Fruit fly (Drosophila melanogaster) whole organism, embryonic: ENCODE results near the gene CG12608.

ENCODE experiments used
- Ada2b ChIP-seq: fragments of 200-800 bp; sonication (Bioruptor generic); IDR thresholded peaks from 2 replicates; pipeline ENCODE4 v1.3.6; 2022; ENCODE audit warnings: missing biosample characterization, missing genetic modification characterization
- CG10147 ChIP-seq: fragments of 200-800 bp; sonication (Bioruptor generic); optimal IDR thresholded peaks from 2 replicates; lab custom pipeline; 2019; ENCODE audit warnings: missing biosample characterization, mild to moderate bottlenecking, missing genetic modification characterization, moderate library complexity
- CG11247 ChIP-seq: fragments of 200-800 bp; sonication (Bioruptor generic); IDR thresholded peaks from 2 replicates; pipeline ENCODE4 v1.3.6; 2022; ENCODE audit warnings: missing biosample characterization, missing genetic modification characterization
- CG12744 ChIP-seq: fragments of 200-800 bp; sonication (Bioruptor generic); optimal IDR thresholded peaks from 2 replicates; lab custom pipeline; 2016; ENCODE audit warnings: missing biosample characterization, missing genetic modification characterization
- CG15269 ChIP-seq: fragments of 200-800 bp; sonication (Bioruptor generic); optimal IDR thresholded peaks from 2 replicates; lab custom pipeline; 2018; ENCODE audit warnings: missing biosample characterization, mild to moderate bottlenecking, missing genetic modification characterization, moderate library complexity
- CG1603 ChIP-seq: fragments of 200-800 bp; sonication (Bioruptor generic); optimal IDR thresholded peaks from 2 replicates; lab custom pipeline; 2019; ENCODE audit warnings: missing biosample characterization, mild to moderate bottlenecking, missing genetic modification characterization, moderate library complexity
- CG18262 ChIP-seq: fragments of 200-800 bp; optimal IDR thresholded peaks from 3 replicates; lab custom pipeline; 2019; ENCODE audit warnings: missing biosample characterization, mild to moderate bottlenecking, missing genetic modification characterization, moderate library complexity
- CG1832 ChIP-seq: fragments of 200-800 bp; sonication (Bioruptor generic); optimal IDR thresholded peaks from 2 replicates; lab custom pipeline; 2017; ENCODE audit warnings: missing biosample characterization, mild to moderate bottlenecking, missing genetic modification characterization, inconsistent platforms
- CG18619 ChIP-seq: fragments of 200-800 bp; sonication (Bioruptor generic); optimal IDR thresholded peaks from 3 replicates; lab custom pipeline; 2017; ENCODE audit warnings: missing biosample characterization, mild to moderate bottlenecking, missing genetic modification characterization
- CG3065 ChIP-seq: fragments of 200-800 bp; sonication (Bioruptor generic); optimal IDR thresholded peaks from 2 replicates; lab custom pipeline; 2016; ENCODE audit warnings: missing biosample characterization, missing genetic modification characterization
- CG33557 ChIP-seq: fragments of 200-800 bp; sonication (Bioruptor generic); optimal IDR thresholded peaks from 2 replicates; lab custom pipeline; 2019; ENCODE audit warnings: missing biosample characterization, mild to moderate bottlenecking, missing genetic modification characterization, moderate library complexity
- CG5180 ChIP-seq: fragments of 200-800 bp; sonication (Bioruptor generic); optimal IDR thresholded peaks from 3 replicates; lab custom pipeline; 2017; ENCODE audit warnings: missing biosample characterization, missing genetic modification characterization, mild to moderate bottlenecking, moderate library complexity, missing genetic modification reagents
- CG6175 ChIP-seq: fragments of 200-800 bp; sonication (Bioruptor generic); IDR thresholded peaks from 3 replicates; pipeline ENCODE4 v1.3.6; 2022; ENCODE audit warnings: missing biosample characterization, missing genetic modification characterization
- CG6654 ChIP-seq: fragments of 200-800 bp; sonication (Bioruptor generic); optimal IDR thresholded peaks from 2 replicates; lab custom pipeline; 2017; ENCODE audit warnings: missing biosample characterization, mild to moderate bottlenecking, missing genetic modification characterization
- CG7357 ChIP-seq: fragments of 200-800 bp; sonication (Bioruptor generic); IDR thresholded peaks from 3 replicates; pipeline ENCODE4 v1.3.6; 2022; ENCODE audit warnings: missing biosample characterization, missing genetic modification characterization
- CG7987 ChIP-seq: fragments of 200-800 bp; sonication (Bioruptor generic); optimal IDR thresholded peaks from 2 replicates; lab custom pipeline; 2018; ENCODE audit warnings: missing biosample characterization, mild to moderate bottlenecking, missing genetic modification characterization, moderate library complexity
- CoRest ChIP-seq: fragments of 200-800 bp; sonication (Bioruptor generic); optimal IDR thresholded peaks from 3 replicates; lab custom pipeline; 2018; ENCODE audit warnings: missing biosample characterization, mild to moderate bottlenecking, missing genetic modification characterization, moderate library complexity
- Dek ChIP-seq: fragments of 200-800 bp; sonication (Bioruptor generic); optimal IDR thresholded peaks from 3 replicates; lab custom pipeline; 2019; ENCODE audit warnings: missing biosample characterization, mild to moderate bottlenecking, missing genetic modification characterization, moderate library complexity
- Dp ChIP-seq: fragments of 200-800 bp; sonication (Bioruptor generic); optimal IDR thresholded peaks from 2 replicates; lab custom pipeline; 2018; ENCODE audit warnings: missing biosample characterization, mild to moderate bottlenecking, missing genetic modification characterization, moderate library complexity
- Hey ChIP-seq: fragments of 200-800 bp; sonication (Bioruptor generic); optimal IDR thresholded peaks from 3 replicates; lab custom pipeline; 2018; ENCODE audit warnings: missing biosample characterization, mild to moderate bottlenecking, missing genetic modification characterization
- Lhr ChIP-seq: fragments of 200-800 bp; sonication (Bioruptor generic); optimal IDR thresholded peaks from 3 replicates; lab custom pipeline; 2017; ENCODE audit warnings: mild to moderate bottlenecking, missing biosample characterization, missing genetic modification reagents, missing genetic modification characterization
- Max ChIP-seq: fragments of 200-800 bp; sonication (Bioruptor generic); optimal IDR thresholded peaks from 2 replicates; lab custom pipeline; 2016; ENCODE audit warnings: missing biosample characterization, mild to moderate bottlenecking, missing genetic modification characterization
- Poxn ChIP-seq: fragments of 200-800 bp; sonication (Bioruptor generic); IDR thresholded peaks from 2 replicates; pipeline ENCODE4 v1.3.6; 2022; ENCODE audit warnings: missing biosample characterization, missing genetic modification characterization
- Rfx ChIP-seq: fragments of 200-800 bp; sonication (Bioruptor generic); IDR thresholded peaks from 2 replicates; pipeline ENCODE4 v1.3.6; 2022; ENCODE audit warnings: missing biosample characterization, missing genetic modification characterization
- Sox102F ChIP-seq: fragments of 200-800 bp; sonication (Bioruptor generic); optimal IDR thresholded peaks from 2 replicates; lab custom pipeline; 2018; ENCODE audit warnings: missing biosample characterization, mild to moderate bottlenecking, missing genetic modification characterization, moderate library complexity
- TFAM ChIP-seq: fragments of 200-800 bp; sonication (Bioruptor generic); optimal IDR thresholded peaks from 2 replicates; lab custom pipeline; 2017; ENCODE audit warnings: missing biosample characterization, missing genetic modification characterization, inconsistent platforms
- ap ChIP-seq: fragments of 200-800 bp; sonication (Bioruptor generic); IDR thresholded peaks from 2 replicates; pipeline ENCODE4 v1.3.6; 2022; ENCODE audit warnings: missing biosample characterization, missing genetic modification characterization
- bcd ChIP-seq: fragments of 200-800 bp; sonication (Bioruptor generic); optimal IDR thresholded peaks from 2 replicates; lab custom pipeline; 2017; ENCODE audit warnings: missing biosample characterization, mild to moderate bottlenecking, missing genetic modification characterization
- bsh ChIP-seq, 2 experiments: fragments of 200-800 bp; sonication (Bioruptor generic); optimal IDR thresholded peaks; 2 replicates each; lab custom pipeline; 2017 to 2018; ENCODE audit warnings: mild to moderate bottlenecking in 2 of 2, missing biosample characterization in 2 of 2, missing genetic modification characterization in 2 of 2, moderate library complexity in 1 of 2
- crol ChIP-seq: fragments of 200-800 bp; sonication (Bioruptor generic); IDR thresholded peaks from 2 replicates; pipeline ENCODE4 v1.3.6; 2022; ENCODE audit warnings: missing biosample characterization, missing genetic modification characterization
- cwo ChIP-seq: fragments of 200-800 bp; sonication (Bioruptor generic); optimal IDR thresholded peaks from 3 replicates; lab custom pipeline; 2017; ENCODE audit warnings: missing biosample characterization, missing genetic modification characterization, mild to moderate bottlenecking, moderate library complexity, missing genetic modification reagents
- danr ChIP-seq: fragments of 200-800 bp; sonication (Bioruptor generic); IDR thresholded peaks from 2 replicates; pipeline ENCODE4 v1.3.6; 2022; ENCODE audit warnings: missing biosample characterization, missing genetic modification characterization
- dpn ChIP-seq, 2 experiments: fragments of 200-800 bp; sonication (Bioruptor generic); optimal IDR thresholded peaks; 3 replicates each; lab custom pipeline; 2016; ENCODE audit warnings: missing biosample characterization in 2 of 2, missing genetic modification characterization in 2 of 2
- gro ChIP-seq: fragments of 200-800 bp; sonication (Bioruptor generic); optimal IDR thresholded peaks from 2 replicates; lab custom pipeline; 2016; ENCODE audit warnings: missing biosample characterization, missing genetic modification characterization
- hkb ChIP-seq, 2 experiments: fragments of 200-800 bp in 1 of 2; fragments of >200 bp in 1 of 2; sonication (Bioruptor generic) in 1 of 2; IDR thresholded peaks in 1 of 2; optimal IDR thresholded peaks in 1 of 2; 2 replicates each; pipeline versions ENCODE4 v1.3.6 to Lab custom; 2017 to 2022; ENCODE audit warnings: missing biosample characterization in 1 of 2, missing genetic modification characterization in 1 of 2
- hth ChIP-seq: fragments of >200 bp; optimal IDR thresholded peaks from 2 replicates; lab custom pipeline; 2017; ENCODE audit warnings: inconsistent platforms
- inv ChIP-seq: fragments of 200-800 bp; sonication (Bioruptor generic); IDR thresholded peaks from 2 replicates; pipeline ENCODE4 v1.3.6; 2022; ENCODE audit warnings: missing biosample characterization, missing genetic modification characterization; ENCODE audit not compliant: partially characterized antibody
- knrl ChIP-seq: fragments of 200-800 bp; sonication (Bioruptor generic); IDR thresholded peaks from 3 replicates; pipeline ENCODE4 v1.3.6; 2022; ENCODE audit warnings: missing biosample characterization, missing genetic modification characterization; ENCODE audit not compliant: partially characterized antibody
- sc ChIP-seq, 3 experiments: fragments of >200 bp in 2 of 3; fragments of 200-800 bp in 1 of 3; sonication (Bioruptor generic) in 1 of 3; optimal IDR thresholded peaks; 2 replicates in 2 of 3; 3 replicates in 1 of 3; lab custom pipeline; 2017; ENCODE audit warnings: mild to moderate bottlenecking in 1 of 3, missing biosample characterization in 1 of 3, missing genetic modification characterization in 1 of 3, missing genetic modification reagents in 1 of 3
- schlank ChIP-seq: fragments of 200-800 bp; sonication (Bioruptor generic); optimal IDR thresholded peaks from 2 replicates; lab custom pipeline; 2018; ENCODE audit warnings: missing biosample characterization, mild to moderate bottlenecking, missing genetic modification characterization
- sens-2 ChIP-seq: fragments of 200-800 bp; sonication (Bioruptor generic); IDR thresholded peaks from 2 replicates; pipeline ENCODE4 v1.3.6; 2022; ENCODE audit warnings: missing biosample characterization, missing genetic modification characterization
- seq ChIP-seq: fragments of 200-800 bp; sonication (Bioruptor generic); IDR thresholded peaks from 2 replicates; pipeline ENCODE4 v1.3.6; 2022; ENCODE audit warnings: missing biosample characterization, missing genetic modification characterization
- slou ChIP-seq: fragments of 200-800 bp; sonication (Bioruptor generic); optimal IDR thresholded peaks from 3 replicates; lab custom pipeline; 2016; ENCODE audit warnings: missing biosample characterization, missing genetic modification characterization
- tap ChIP-seq: fragments of 200-800 bp; optimal IDR thresholded peaks from 3 replicates; lab custom pipeline; 2019; ENCODE audit warnings: missing biosample characterization, mild to moderate bottlenecking, missing genetic modification characterization, moderate library complexity
- tio ChIP-seq: fragments of 200-800 bp; sonication (Bioruptor generic); optimal IDR thresholded peaks from 2 replicates; lab custom pipeline; 2017; ENCODE audit warnings: missing biosample characterization, missing genetic modification characterization, inconsistent platforms
- tll ChIP-seq, 2 experiments: fragments of 200-800 bp in 1 of 2; fragments of >200 bp in 1 of 2; sonication (Bioruptor generic) in 1 of 2; optimal IDR thresholded peaks; 2 replicates each; lab custom pipeline; 2017 to 2019; ENCODE audit warnings: missing biosample characterization in 2 of 2, missing genetic modification characterization in 2 of 2, mild to moderate bottlenecking in 1 of 2, moderate library complexity in 1 of 2
- vvl ChIP-seq: fragments of 200-800 bp; sonication (Bioruptor generic); IDR thresholded peaks from 2 replicates; pipeline ENCODE4 v1.3.6; 2022; ENCODE audit warnings: missing biosample characterization, missing genetic modification characterization

The CG12608 gene

DNA sequence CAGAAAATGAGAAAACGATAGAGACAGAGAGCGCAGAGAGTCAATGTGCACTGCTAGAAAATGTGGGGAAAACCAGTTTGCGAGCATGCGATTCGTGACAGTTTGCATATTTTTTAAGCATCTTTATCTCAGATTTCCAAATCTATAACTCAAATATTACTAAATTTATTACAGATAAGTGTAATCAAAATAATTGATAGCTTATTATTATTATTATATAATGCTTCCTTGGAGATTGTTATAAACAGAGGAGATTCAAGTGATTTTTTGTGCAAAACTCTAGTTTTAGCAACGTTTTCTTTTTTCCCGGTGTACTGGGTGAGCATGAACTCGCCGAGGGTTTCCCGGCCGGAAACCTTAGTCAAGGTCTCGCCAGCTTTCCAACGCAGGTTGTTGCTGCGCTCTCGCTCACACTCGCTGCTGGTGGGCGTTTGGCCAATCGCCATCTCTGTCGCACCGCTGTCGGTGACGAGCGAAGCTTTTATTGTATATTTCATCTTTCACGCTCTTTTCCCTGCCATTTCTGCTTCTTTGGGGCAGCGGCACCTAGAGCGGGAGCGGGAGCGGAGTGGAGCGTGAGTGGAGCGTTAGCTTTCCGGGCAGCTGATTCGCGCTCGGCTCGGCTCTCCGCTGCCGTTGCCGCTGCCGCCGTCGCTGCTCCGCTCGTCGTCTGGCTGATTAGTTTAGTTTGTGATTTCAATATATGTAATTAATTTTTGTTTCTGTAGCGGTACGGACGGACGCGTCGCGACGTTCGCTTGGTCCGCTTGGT is 45.9 kb downstream of the CG12608 start (continued):
- TF ChIP-seq CG18262 (tag; lab: Kevin White, UChicago) (peak; percentile 97), Max (GFP tag; lab: Kevin White, UChicago) (peak; percentile 95), crol (peak; percentile 96), ap (GFP tag; lab: Robert Waterston, UW) (peak; percentile 91), cwo (GFP tag; lab: Kevin White, UChicago) (peak; percentile 96), Lhr (GFP tag; lab: Kevin White, UChicago) (peak; percentile 90), CG18619 (GFP tag; lab: Kevin White, UChicago) (peak; percentile 99), CG11247 (GFP tag; lab: Robert Waterston, UW) (peak; percentile 94), CG15269 (tag; lab: Kevin White, UChicago) (peak; percentile 98), CoRest (tag; lab: Kevin White, UChicago) (peak; percentile 99), Dp (GFP tag; lab: Kevin White, UChicago) (peak; percentile 26), Ada2b (GFP tag; lab: Robert Waterston, UW) (peak; percentile 95), hth (no peak), CG1603 (tag; lab: Kevin White, UChicago) (peak; percentile 65), CG7987 (GFP tag; lab: Kevin White, UChicago) (peak; percentile 86), dpn (GFP tag; optimal IDR thresholded peaks at IDR 0.05; lab: Kevin White, UChicago) (peak; percentile 80 to 96), CG3065 (GFP tag; lab: Kevin White, UChicago) (peak; percentile 90), CG10147 (GFP tag; lab: Kevin White, UChicago) (peak; percentile 98), seq (GFP tag; lab: Robert Waterston, UW) (peak; percentile 98), sens-2 (peak; percentile 87), vvl (GFP tag; lab: Robert Waterston, UW) (peak; percentile 97), tio (GFP tag; lab: Kevin White, UChicago) (peak; percentile 97), tap (peak; percentile 96), schlank (tag; lab: Kevin White, UChicago) (peak; percentile 90), inv (GFP tag; lab: Robert Waterston, UW) (no peak), sc (optimal IDR thresholded peaks at IDR 0.05; lab: Kevin White, UChicago) (no peak), sc (GFP tag; optimal IDR thresholded peaks at IDR 0.05; lab: Kevin White, UChicago) (peak; percentile 94), tll (GFP tag; optimal IDR thresholded peaks at IDR 0.05; lab: Kevin White, UChicago) (no peak), CG12744 (GFP tag; lab: Kevin White, UChicago) (peak; percentile 50), CG7357 (GFP tag; lab: Robert Waterston, UW) (peak; percentile 94), bcd (peak; percentile 99), TFAM (GFP tag; lab: Kevin White, UChicago) (peak; percentile 73), CG1832 (peak; percentile 87), gro (GFP tag; lab: Kevin White, UChicago) (peak; percentile 12), Poxn (GFP tag; lab: Robert Waterston, UW) (peak; percentile 91), Sox102F (peak; percentile 98), Rfx (GFP tag; lab: Robert Waterston, UW) (peak; percentile 98), Hey (peak; percentile 75), slou (GFP tag; lab: Kevin White, UChicago) (peak; percentile 97), CG5180 (peak; percentile 89), danr (GFP tag; lab: Robert Waterston, UW) (peak; percentile 96), Dek (peak; percentile 98), knrl (GFP tag; lab: Robert Waterston, UW) (no peak), CG33557 (GFP tag; lab: Kevin White, UChicago) (peak; percentile 66), CG6654 (GFP tag; lab: Kevin White, UChicago) (peak; percentile 92), bsh (GFP tag; optimal IDR thresholded peaks at IDR 0.05; lab: Kevin White, UChicago) (peak; percentile 75 to 97), hkb (optimal IDR thresholded peaks at IDR 0.05; lab: Kevin White, UChicago) (no peak), hkb (GFP tag; IDR thresholded peaks at IDR 0.05; lab: Robert Waterston, UW) (peak; percentile 98), CG6175 (GFP tag; lab: Robert Waterston, UW) (peak; percentile 89)
